Worm (Caenorhabditis elegans) whole organism, L4/young adult: ENCODE measurements around the gene msp-76.
A peak's percentile ranks its signal among the peaks of the same experiment; 100 is the strongest.
"Not testable (repeated sequence)": the region's sequence is repeated elsewhere in the genome, so short reads cannot be mapped to it uniquely, and the experiment has no call there.

Experiments used
- W03F9.2 ChIP-seq: fragments of 150-350 bp; optimal IDR thresholded peaks from 2 replicates; lab custom pipeline; 2014; ENCODE audit warnings: missing biosample characterization, missing genetic modification characterization
- dao-5 ChIP-seq: sonication (generic microtip); optimal IDR thresholded peaks from 2 replicates; lab custom pipeline; 2016; ENCODE audit warnings: missing genotype, missing genetic modification characterization, moderate library complexity, missing compliant biosample characterization
- him-1 ChIP-seq: sonication (generic microtip); optimal IDR thresholded peaks from 2 replicates; lab custom pipeline; 2016; ENCODE audit warnings: missing genotype, missing genetic modification reagents, missing genetic modification characterization, missing compliant biosample characterization

The msp-76 gene

ce11 chrIV:9688715-9689114 lies at the start of gene msp-76:
Gene msp-76 (plus strand): TSS chrIV:9689015.
- not testable (repeated sequence) for TF ChIP-seq W03F9.2; him-1 (tag; lab: Kevin White, UChicago); dao-5 (tag; lab: Kevin White, UChicago)

ce11 chrIV:9641925-9642324 lies 46.9 kb upstream of the msp-76 start, which contains the start of gene del-2:
Gene del-2 (minus strand): TSS chrIV:9642025.
- no peak for TF ChIP-seq dao-5 (tag; lab: Kevin White, UChicago)
- no peak for TF ChIP-seq W03F9.2
- no peak for TF ChIP-seq him-1 (tag; lab: Kevin White, UChicago)

- TF ChIP-seq W03F9.2: no peak
- TF ChIP-seq dao-5 (tag; lab: Kevin White, UChicago): no peak
- no peak for TF ChIP-seq him-1 (tag; lab: Kevin White, UChicago)
Observed at ce11 chrIV:9643188-9643587, 45.6 kb upstream of the msp-76 start, which contains the start of gene degl-2. Gene degl-2 (plus strand): TSS chrIV:9643488.

ce11 chrIV:9647789-9648361 lies 40.9 kb upstream of the msp-76 start, which contains the start of gene amph-1:
Gene amph-1 (minus strand): TSS chrIV:9647873.
- TF ChIP-seq him-1 (tag; lab: Kevin White, UChicago): no peak
- TF ChIP-seq W03F9.2: peak; percentile 44
- no peak for TF ChIP-seq dao-5 (tag; lab: Kevin White, UChicago)

ce11 chrIV:9648682-9649081 lies 40.1 kb upstream of the msp-76 start, which contains the start of gene srm-3:
Gene srm-3 (plus strand): TSS chrIV:9648982.
- TF ChIP-seq dao-5 (tag; lab: Kevin White, UChicago) (no peak), W03F9.2 (no peak)

ce11 chrIV:9651234-9651633 lies 37.6 kb upstream of the msp-76 start, which contains the start of gene chca-1:
Gene chca-1 (plus strand): TSS chrIV:9651394.
- TF ChIP-seq W03F9.2 (peak; percentile 37), him-1 (tag; lab: Kevin White, UChicago) (no peak), dao-5 (tag; lab: Kevin White, UChicago) (no peak)

ce11 chrIV:9653184-9653583 lies 35.6 kb upstream of the msp-76 start, which contains the start of gene F58G6.3:
Gene F58G6.3 (plus strand): TSS chrIV:9653535.
- TF ChIP-seq him-1 (tag; lab: Kevin White, UChicago) (no peak), W03F9.2 (no peak), dao-5 (tag; lab: Kevin White, UChicago) (no peak)

- TF ChIP-seq W03F9.2 (no peak), him-1 (tag; lab: Kevin White, UChicago) (no peak), dao-5 (tag; lab: Kevin White, UChicago) (no peak)
Observed at ce11 chrIV:9654017-9654416, 34.8 kb upstream of the msp-76 start, which contains the start of gene F58G6.7. Gene F58G6.7 (plus strand): TSS chrIV:9654317.

- TF ChIP-seq dao-5 (tag; lab: Kevin White, UChicago) (no peak), him-1 (tag; lab: Kevin White, UChicago) (no peak), W03F9.2 (no peak)
Observed at ce11 chrIV:9655556-9655955, 33.3 kb upstream of the msp-76 start.

- TF ChIP-seq W03F9.2 (no peak), dao-5 (tag; lab: Kevin White, UChicago) (no peak), him-1 (tag; lab: Kevin White, UChicago) (no peak)
Observed at ce11 chrIV:9657753-9658152, 31.1 kb upstream of the msp-76 start, which contains the start of gene acc-1. Gene acc-1 (plus strand): TSS chrIV:9658053.

ce11 chrIV:9659999-9660398 lies 28.8 kb upstream of the msp-76 start:
- TF ChIP-seq W03F9.2 (no peak), dao-5 (tag; lab: Kevin White, UChicago) (no peak), him-1 (tag; lab: Kevin White, UChicago) (no peak)

ce11 chrIV:9667084-9667483 lies 21.7 kb upstream of the msp-76 start:
- TF ChIP-seq W03F9.2 (no peak), him-1 (tag; lab: Kevin White, UChicago) (no peak), dao-5 (tag; lab: Kevin White, UChicago) (no peak)

ce11 chrIV:9668103-9668672 lies 20.6 kb upstream of the msp-76 start:
- TF ChIP-seq him-1 (tag; lab: Kevin White, UChicago) (no peak), dao-5 (tag; lab: Kevin White, UChicago) (no peak), W03F9.2 (no peak)

- TF ChIP-seq dao-5 (tag; lab: Kevin White, UChicago): no peak
Observed at ce11 chrIV:9669969-9670368, 18.8 kb upstream of the msp-76 start.
